Worm (Caenorhabditis elegans) whole organism, mixed stage, embryonic: ENCODE measurements around the gene mth-1.

Experiments used
- bed-3 ChIP-seq: fragments of 200-800 bp; sonication (Bioruptor generic); optimal IDR thresholded peaks from 3 replicates; lab custom pipeline; 2018; ENCODE audit warnings: mild to moderate bottlenecking, missing genetic modification characterization, moderate library complexity, missing compliant biosample characterization
- nhr-237 ChIP-seq: fragments of 150-350 bp; optimal IDR thresholded peaks from 2 replicates; lab custom pipeline; 2014; ENCODE audit warnings: missing biosample characterization, missing genetic modification characterization
- pha-4 ChIP-seq: fragments of 150-350 bp; optimal IDR thresholded peaks from 2 replicates; lab custom pipeline; 2018; ENCODE audit warnings: missing biosample characterization, missing genetic modification reagents, missing genetic modification characterization
- snpc-4 ChIP-seq: fragments of 150-350 bp; optimal IDR thresholded peaks from 2 replicates; lab custom pipeline; 2014; ENCODE audit warnings: missing biosample characterization, missing genetic modification characterization

DNA sequence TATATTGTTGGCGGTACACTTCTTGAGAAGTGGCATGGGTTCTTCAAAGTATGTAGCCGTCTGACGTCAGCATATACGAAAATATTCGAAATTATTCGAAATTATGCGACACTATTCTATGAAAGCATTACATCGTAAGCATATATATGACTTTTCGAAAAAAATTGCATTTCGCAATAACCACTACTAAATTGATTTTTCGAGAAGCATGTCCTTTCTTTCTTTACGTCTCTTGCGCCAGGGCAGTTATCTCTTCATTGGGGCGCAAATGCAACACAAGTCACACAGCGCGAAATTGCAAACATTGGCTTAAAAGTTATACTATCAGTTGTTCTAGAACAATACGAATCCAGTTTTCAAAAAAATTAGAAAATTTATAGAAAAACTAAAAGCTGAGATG lies 29.7 kb downstream of the mth-1 start:
- TF ChIP-seq pha-4 (tag; lab: Kevin White, UChicago): no peak
- no peak for TF ChIP-seq nhr-237 (tag; lab: Kevin White, UChicago)
- no peak for TF ChIP-seq snpc-4
- TF ChIP-seq bed-3 (GFP tag; lab: Kevin White, UChicago): no peak
